Worm (Caenorhabditis elegans) whole organism, young adult: ENCODE results near the gene T24C4.3.

ENCODE experiments used
- B0336.3 ChIP-seq: fragments of 200-800 bp; sonication (Bioruptor generic); IDR thresholded peaks from 2 replicates; pipeline ENCODE4 v1.3.6; 2022; ENCODE audit warnings: missing genetic modification characterization, missing compliant biosample characterization
- D2030.7 ChIP-seq: fragments of 200-800 bp; sonication (Bioruptor generic); IDR thresholded peaks from 2 replicates; pipeline ENCODE4 v1.3.6; 2022; ENCODE audit warnings: missing genetic modification reagents, missing genetic modification characterization, missing compliant biosample characterization
- F10E7.11 ChIP-seq: sonication (generic microtip); optimal IDR thresholded peaks from 2 replicates; lab custom pipeline; 2017; ENCODE audit warnings: mild to moderate bottlenecking, missing genetic modification characterization, moderate library complexity, missing compliant biosample characterization
- F22D6.2 ChIP-seq: sonication (generic microtip); optimal IDR thresholded peaks from 2 replicates; lab custom pipeline; 2016; ENCODE audit warnings: mild to moderate bottlenecking, missing genetic modification characterization, missing compliant biosample characterization
- F23B12.7 ChIP-seq: sonication (generic microtip); optimal IDR thresholded peaks from 2 replicates; lab custom pipeline; 2017; ENCODE audit warnings: missing genetic modification characterization, mild to moderate bottlenecking, missing compliant biosample characterization, antibody characterized with exemption, moderate library complexity; ENCODE audit not compliant: insufficient read depth
- F39B2.1 ChIP-seq: fragments of 200-800 bp; sonication (Bioruptor generic); IDR thresholded peaks from 2 replicates; pipeline ENCODE4 v1.3.6; 2022; ENCODE audit warnings: missing genetic modification reagents, missing genetic modification characterization, missing compliant biosample characterization
- Y53G8AR.9 ChIP-seq: fragments of 200-800 bp; sonication (Bioruptor generic); conservative IDR thresholded peaks from 2 replicates; pipeline ENCODE4 v1.3.6; 2022; ENCODE audit warnings: missing genetic modification reagents, missing genetic modification characterization, missing compliant biosample characterization
- ZK185.1 ChIP-seq: sonication (generic microtip); optimal IDR thresholded peaks from 2 replicates; lab custom pipeline; 2016; ENCODE audit warnings: mild to moderate bottlenecking, missing genetic modification characterization, missing compliant biosample characterization; ENCODE audit not compliant: poor library complexity, severe bottlenecking
- aptf-2 ChIP-seq: fragments of 200-800 bp; sonication (Bioruptor generic); conservative IDR thresholded peaks from 2 replicates; pipeline ENCODE4 v1.3.6; 2022; ENCODE audit warnings: missing genetic modification reagents, missing genetic modification characterization, missing compliant biosample characterization
- aptf-3 ChIP-seq: fragments of 200-800 bp; sonication (Bioruptor generic); IDR thresholded peaks from 2 replicates; pipeline ENCODE4 v1.3.6; 2022; ENCODE audit warnings: missing genetic modification characterization, missing compliant biosample characterization
- athp-1 ChIP-seq: sonication (generic microtip); optimal IDR thresholded peaks from 2 replicates; lab custom pipeline; 2017; ENCODE audit warnings: mild to moderate bottlenecking, missing genetic modification characterization, missing compliant biosample characterization
- attf-3 ChIP-seq: fragments of 200-800 bp; sonication (Bioruptor generic); conservative IDR thresholded peaks from 2 replicates; pipeline ENCODE4 v1.3.6; 2022; ENCODE audit warnings: missing genetic modification reagents, missing genetic modification characterization, missing compliant biosample characterization
- attf-5 ChIP-seq: fragments of 200-800 bp; sonication (Bioruptor generic); optimal IDR thresholded peaks from 2 replicates; lab custom pipeline; 2018; ENCODE audit warnings: mild to moderate bottlenecking, missing genetic modification characterization, missing compliant biosample characterization
- attf-6 ChIP-seq: fragments of 200-800 bp; sonication (Bioruptor generic); IDR thresholded peaks from 2 replicates; pipeline ENCODE4 v1.3.6; 2022; ENCODE audit warnings: missing genetic modification reagents, missing genetic modification characterization, missing compliant biosample characterization
- bed-1 ChIP-seq: fragments of 200-800 bp; sonication (Bioruptor generic); IDR thresholded peaks from 2 replicates; pipeline ENCODE4 v1.3.6; 2022; ENCODE audit warnings: missing genetic modification reagents, missing genetic modification characterization, missing compliant biosample characterization
- ceh-100 ChIP-seq: fragments of 200-800 bp; sonication (Bioruptor generic); IDR thresholded peaks from 2 replicates; pipeline ENCODE4 v1.3.6; 2022; ENCODE audit warnings: missing genetic modification reagents, missing genetic modification characterization, missing compliant biosample characterization
- ceh-58 ChIP-seq: fragments of 200-800 bp; sonication (Bioruptor generic); IDR thresholded peaks from 2 replicates; pipeline ENCODE4 v1.3.6; 2022; ENCODE audit warnings: missing genetic modification characterization, missing compliant biosample characterization
- efl-1 ChIP-seq: fragments of 150-350 bp; optimal IDR thresholded peaks from 2 replicates; lab custom pipeline; 2014; ENCODE audit warnings: missing biosample characterization, missing genetic modification reagents, missing genetic modification characterization
- ekl-4 ChIP-seq: fragments of 200-800 bp; sonication (Bioruptor generic); IDR thresholded peaks from 2 replicates; pipeline ENCODE4 v1.3.6; 2022; ENCODE audit warnings: missing genetic modification reagents, missing genetic modification characterization, missing compliant biosample characterization
- hmg-1.2 ChIP-seq: fragments of 200-800 bp; sonication (Bioruptor generic); IDR thresholded peaks from 2 replicates; pipeline ENCODE4 v1.3.6; 2022; ENCODE audit warnings: missing genetic modification reagents, missing genetic modification characterization, missing compliant biosample characterization
- hsf-1 ChIP-seq: fragments of 200-800 bp; sonication (Bioruptor generic); IDR thresholded peaks from 2 replicates; pipeline ENCODE4 v1.3.6; 2022; ENCODE audit warnings: missing genetic modification reagents, missing genetic modification characterization, missing compliant biosample characterization
- lin-26 ChIP-seq: fragments of 200-800 bp; sonication (Bioruptor generic); IDR thresholded peaks from 2 replicates; pipeline ENCODE4 v1.3.6; 2022; ENCODE audit warnings: missing genetic modification reagents, missing genetic modification characterization, missing compliant biosample characterization
- lin-40 ChIP-seq: sonication (generic microtip); optimal IDR thresholded peaks from 2 replicates; lab custom pipeline; 2016; ENCODE audit warnings: missing genetic modification characterization, mild to moderate bottlenecking, missing compliant biosample characterization, missing genotype, missing genetic modification reagents
- lin-54 ChIP-seq: fragments of 200-800 bp; sonication (Bioruptor generic); optimal IDR thresholded peaks from 2 replicates; lab custom pipeline; 2018; ENCODE audit warnings: mild to moderate bottlenecking, missing genetic modification characterization, missing compliant biosample characterization
- mcd-1 ChIP-seq: fragments of 200-800 bp; sonication (Bioruptor generic); IDR thresholded peaks from 2 replicates; pipeline ENCODE4 v1.3.6; 2022; ENCODE audit warnings: missing genetic modification reagents, missing genetic modification characterization, missing compliant biosample characterization
- mxl-1 ChIP-seq: sonication (generic microtip); optimal IDR thresholded peaks from 2 replicates; lab custom pipeline; 2016; ENCODE audit warnings: missing genetic modification characterization, missing compliant biosample characterization
- nfyb-1 ChIP-seq: fragments of 200-800 bp; sonication (Bioruptor generic); IDR thresholded peaks from 2 replicates; pipeline ENCODE4 v1.3.6; 2022; ENCODE audit warnings: missing genetic modification reagents, missing genetic modification characterization, missing compliant biosample characterization
- nhr-120 ChIP-seq: fragments of 200-800 bp; sonication (Bioruptor generic); IDR thresholded peaks from 2 replicates; pipeline ENCODE4 v1.3.6; 2022; ENCODE audit warnings: missing genetic modification characterization, missing compliant biosample characterization
- pbrm-1 ChIP-seq: fragments of 200-800 bp; sonication (Bioruptor generic); IDR thresholded peaks from 2 replicates; pipeline ENCODE4 v1.3.6; 2022; ENCODE audit warnings: missing genetic modification reagents, missing genetic modification characterization, missing compliant biosample characterization
- pha-4 ChIP-seq: fragments of 150-350 bp; sonication (generic microtip); optimal IDR thresholded peaks from 2 replicates; lab custom pipeline; 2014; ENCODE audit warnings: missing biosample characterization, missing genetic modification reagents, missing genetic modification characterization
- sdz-38 ChIP-seq: sonication (generic microtip); optimal IDR thresholded peaks from 2 replicates; lab custom pipeline; 2016; ENCODE audit warnings: missing genotype, missing genetic modification characterization, missing compliant biosample characterization
- snpc-1.1 ChIP-seq: sonication (generic microtip); optimal IDR thresholded peaks from 2 replicates; lab custom pipeline; 2017; ENCODE audit warnings: missing genetic modification characterization, mild to moderate bottlenecking, missing compliant biosample characterization, antibody characterized with exemption, moderate library complexity, missing genotype, missing genetic modification reagents; ENCODE audit not compliant: insufficient read depth
- snpc-1.3 ChIP-seq: sonication (generic microtip); optimal IDR thresholded peaks from 2 replicates; lab custom pipeline; 2017; ENCODE audit warnings: missing genetic modification characterization, mild to moderate bottlenecking, missing compliant biosample characterization, antibody characterized with exemption, moderate library complexity, missing genotype, missing genetic modification reagents; ENCODE audit not compliant: insufficient read depth
- snpc-4 ChIP-seq, 5 experiments: fragments of 150-350 bp in 1 of 5; sonication (generic microtip) in 4 of 5; optimal IDR thresholded peaks; 2 replicates each; lab custom pipeline; 2014 to 2018; ENCODE audit warnings: missing genetic modification characterization in 5 of 5, missing biosample characterization in 3 of 5, antibody characterized with exemption in 2 of 5, mild to moderate bottlenecking in 2 of 5, missing compliant biosample characterization in 2 of 5, missing genotype in 2 of 5, moderate library complexity in 2 of 5, missing genetic modification reagents in 1 of 5
- tbp1 ChIP-seq: fragments of 200-800 bp; sonication (Bioruptor generic); optimal IDR thresholded peaks from 2 replicates; lab custom pipeline; 2018; ENCODE audit warnings: mild to moderate bottlenecking, missing genetic modification characterization, missing compliant biosample characterization
- tlf-1 ChIP-seq: fragments of 200-800 bp; sonication (Bioruptor generic); optimal IDR thresholded peaks from 2 replicates; lab custom pipeline; 2018; ENCODE audit warnings: mild to moderate bottlenecking, missing genetic modification characterization, missing compliant biosample characterization
- ztf-22 ChIP-seq: fragments of 200-800 bp; sonication (Bioruptor generic); optimal IDR thresholded peaks from 2 replicates; lab custom pipeline; 2018; ENCODE audit warnings: mild to moderate bottlenecking, missing genetic modification characterization, moderate library complexity, missing compliant biosample characterization
- ztf-26 ChIP-seq: sonication (generic microtip); optimal IDR thresholded peaks from 2 replicates; lab custom pipeline; 2017; ENCODE audit warnings: missing genetic modification characterization, missing compliant biosample characterization

The T24C4.3 gene

ce11 chrIII:872373-872772 is at the start of gene T24C4.3, which contains the start of gene clc-20:
Gene T24C4.3, minus strand, starts transcription at chrIII:872473.
Gene clc-20, plus strand, starts transcription at chrIII:872583.
- TF ChIP-seq snpc-1.3: no peak
- TF ChIP-seq pha-4 (tag; lab: Kevin White, UChicago): no peak

ce11 chrIII:919322-919721 is 47.0 kb upstream of the T24C4.3 start, which contains the start of gene F23H11.7:
Gene F23H11.7, minus strand, starts transcription at chrIII:919422.
- TF ChIP-seq F22D6.2 (no peak), D2030.7 (GFP tag; lab: Robert Waterston, UW) (no peak), ztf-26 (tag; lab: Kevin White, UChicago) (no peak), ceh-58 (no peak)

- TF ChIP-seq F39B2.1 (GFP tag; lab: Robert Waterston, UW) (no peak), lin-54 (GFP tag; lab: Kevin White, UChicago) (no peak), lin-40 (tag; lab: Kevin White, UChicago) (no peak), snpc-1.3 (no peak), F10E7.11 (tag; lab: Kevin White, UChicago) (no peak), lin-26 (no peak), attf-5 (GFP tag; lab: Kevin White, UChicago) (no peak), bed-1 (GFP tag; lab: Robert Waterston, UW) (no peak)
Observed at ce11 chrIII:916897-917296, 44.6 kb upstream of the T24C4.3 start, which contains the start of gene idpp-13. Gene idpp-13, minus strand, starts transcription at chrIII:916997.

ce11 chrIII:912778-913177 is 40.5 kb upstream of the T24C4.3 start:
- peak; percentile 64 for TF ChIP-seq snpc-1.1 (tag; lab: Kevin White, UChicago)
- peak; percentile 31; the same call in 1 of the 2 replicates for TF ChIP-seq hmg-1.2 (GFP tag; lab: Robert Waterston, UW)
- TF ChIP-seq snpc-4 (GFP tag; optimal IDR thresholded peaks at IDR 0.05; lab: Kevin White, UChicago): peak; percentile 30
- peak in 1 of 4 experiments; percentile 90 for TF ChIP-seq snpc-4 (tag; optimal IDR thresholded peaks at IDR 0.05; lab: Kevin White, UChicago)
- TF ChIP-seq attf-6: peak; percentile 65; the same call in 1 of the 2 replicates
- TF ChIP-seq pbrm-1 (GFP tag; lab: Robert Waterston, UW): 0 out of 2 replicates have a peak, but pooled peaks have one; percentile 19

ce11 chrIII:910540-911311 is 38.5 kb upstream of the T24C4.3 start, which contains the start of the genes F23H11.5 and bra-2:
Gene F23H11.5, minus strand, starts transcription at chrIII:910590.
Gene bra-2, plus strand, starts transcription at chrIII:911261.
- TF ChIP-seq lin-26 (no peak), ceh-100 (GFP tag; lab: Robert Waterston, UW) (no peak), nhr-120 (GFP tag; lab: Robert Waterston, UW) (no peak), mxl-1 (tag; lab: Kevin White, UChicago) (no peak), ztf-26 (tag; lab: Kevin White, UChicago) (no peak), attf-3 (GFP tag; lab: Robert Waterston, UW) (peak; percentile 92), ztf-22 (no peak), aptf-2 (no peak), F23B12.7 (tag; lab: Kevin White, UChicago) (peak; percentile 4)

- TF ChIP-seq ZK185.1 (tag; lab: Kevin White, UChicago) (no peak), ekl-4 (peak; percentile 58; the same call in 1 of the 2 replicates), tlf-1 (GFP tag; lab: Kevin White, UChicago) (peak; percentile 16), sdz-38 (tag; lab: Kevin White, UChicago) (no peak), B0336.3 (GFP tag; lab: Robert Waterston, UW) (0 out of 2 replicates have a peak, but pooled peaks have one; percentile 30), aptf-3 (no peak), Y53G8AR.9 (GFP tag; lab: Robert Waterston, UW) (peak; percentile 53; the same call in 1 of the 2 replicates), athp-1 (no peak), hsf-1 (GFP tag; lab: Robert Waterston, UW) (peak; percentile 59; the same call in 1 of the 2 replicates), nfyb-1 (GFP tag; lab: Robert Waterston, UW) (0 out of 2 replicates have a peak, but pooled peaks have one; percentile 37), tbp1 (no peak), mcd-1 (peak; percentile 29), efl-1 (GFP tag; lab: Kevin White, UChicago) (no peak)
Observed at ce11 chrIII:909540-909939, 37.3 kb upstream of the T24C4.3 start, which contains the start of gene crls-1. Gene crls-1, minus strand, starts transcription at chrIII:909902.
